Worm (Caenorhabditis elegans) whole organism, L4/young adult: ENCODE data around the gene nspc-13.

Experiments used
- W03F9.2 ChIP-seq: fragments of 150-350 bp; optimal IDR thresholded peaks from 2 replicates; lab custom pipeline; 2014; ENCODE audit warnings: missing biosample characterization, missing genetic modification characterization
- dao-5 ChIP-seq: sonication (generic microtip); optimal IDR thresholded peaks from 2 replicates; lab custom pipeline; 2016; ENCODE audit warnings: missing genotype, missing genetic modification characterization, moderate library complexity, missing compliant biosample characterization
- him-1 ChIP-seq: sonication (generic microtip); optimal IDR thresholded peaks from 2 replicates; lab custom pipeline; 2016; ENCODE audit warnings: missing genotype, missing genetic modification reagents, missing genetic modification characterization, missing compliant biosample characterization

DNA sequence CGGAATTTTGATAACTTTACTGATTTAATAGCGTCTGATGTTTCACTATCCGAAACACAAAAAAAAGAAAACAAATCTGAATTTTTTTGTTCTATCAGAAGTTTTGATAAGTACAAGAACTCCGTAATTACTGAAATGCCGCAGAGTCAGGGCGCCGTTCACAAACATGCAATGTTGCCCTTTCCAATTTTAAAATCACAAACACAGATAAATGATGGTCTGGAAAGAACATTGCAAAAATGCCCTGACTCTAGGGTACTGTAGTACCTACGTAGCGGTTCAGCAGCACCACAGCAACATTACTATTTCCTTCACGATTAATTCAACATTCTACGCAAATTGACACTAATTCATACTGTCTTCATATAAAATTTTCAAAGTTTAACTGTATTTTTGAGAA is 49.4 kb downstream of the nspc-13 start:
- no peak for TF ChIP-seq W03F9.2 (tag; lab: Kevin White, UChicago)
- TF ChIP-seq dao-5 = no peak
- no peak for TF ChIP-seq him-1 (tag; lab: Kevin White, UChicago)
